Worm (Caenorhabditis elegans) whole organism, mixed stage, embryonic: ENCODE measurements around the gene F01D4.5.

Experiments used
- blmp-1 ChIP-seq: fragments of 150-350 bp; optimal IDR thresholded peaks from 2 replicates; lab custom pipeline; 2014; ENCODE audit warnings: missing biosample characterization, missing genetic modification characterization
- ceh-83 ChIP-seq: fragments of 200-800 bp; sonication (Bioruptor generic); optimal IDR thresholded peaks from 2 replicates; lab custom pipeline; 2018; ENCODE audit warnings: mild to moderate bottlenecking, missing genetic modification characterization, missing compliant biosample characterization
- lsy-2 ChIP-seq: fragments of 150-350 bp; optimal IDR thresholded peaks from 2 replicates; lab custom pipeline; 2014; ENCODE audit warnings: missing biosample characterization, missing genetic modification characterization
- nhr-12 ChIP-seq: fragments of 150-350 bp; optimal IDR thresholded peaks from 2 replicates; lab custom pipeline; 2014; ENCODE audit warnings: missing biosample characterization, missing genetic modification characterization
- nhr-76 ChIP-seq: sonication (generic microtip); optimal IDR thresholded peaks from 2 replicates; lab custom pipeline; 2017; ENCODE audit warnings: missing biosample characterization, missing genetic modification characterization
- unc-62 ChIP-seq: fragments of 150-350 bp; optimal IDR thresholded peaks from 2 replicates; lab custom pipeline; 2014; ENCODE audit warnings: missing biosample characterization, missing genetic modification reagents, missing genetic modification characterization

- no peak for TF ChIP-seq blmp-1 (tag; lab: Kevin White, UChicago)
- TF ChIP-seq nhr-76 (tag; lab: Kevin White, UChicago): no peak
- no peak for TF ChIP-seq lsy-2 (tag; lab: Kevin White, UChicago)
- no peak for TF ChIP-seq ceh-83
- TF ChIP-seq nhr-12 (tag; lab: Kevin White, UChicago): no peak
- no peak for TF ChIP-seq unc-62 (GFP tag; lab: Kevin White, UChicago)
Observed at ce11 chrIV:10438901-10439300, 44.6 kb downstream of the F01D4.5 start, which contains the start of gene F13B12.3.
